Fruit fly (Drosophila melanogaster): ENCODE data around the gene pasi1.

DNA sequence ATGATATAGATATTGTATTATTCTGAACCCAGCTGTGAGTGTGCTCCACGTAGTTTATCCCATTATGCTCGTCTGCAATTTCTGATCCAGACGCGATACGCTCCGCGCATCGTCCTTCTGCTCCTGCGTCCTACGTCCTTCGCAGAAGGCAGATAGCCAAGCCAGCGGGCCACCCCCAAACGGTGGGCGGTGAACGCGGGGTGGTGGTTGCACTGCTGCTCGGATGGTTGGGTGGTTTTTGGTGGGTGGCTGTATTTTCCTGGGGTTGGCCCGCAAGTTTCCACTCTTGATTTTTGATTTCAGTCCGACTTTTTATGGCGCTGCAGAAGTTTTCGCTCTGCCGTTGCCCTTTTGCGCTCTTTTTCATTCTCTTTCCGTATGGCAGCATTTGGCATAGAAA, 17.6 kb downstream of the pasi1 start:
- no peak for TF ChIP-seq h (GFP tag; optimal IDR thresholded peaks at IDR 0.05)
- TF ChIP-seq Dfd (GFP tag; optimal IDR thresholded peaks at IDR 0.05) = no peak
- TF ChIP-seq ey (GFP tag; optimal IDR thresholded peaks at IDR 0.05) = no peak
- no peak for TF ChIP-seq Vsx2 (GFP tag; optimal IDR thresholded peaks at IDR 0.05; ENCODE audit: partially characterized antibody)
- no peak for TF ChIP-seq psq (GFP tag; optimal IDR thresholded peaks at IDR 0.05)
